Fruit fly (Drosophila melanogaster) S2 (cell line): ENCODE data around the gene Nepl15.

ENCODE experiments used
- CG8478 ChIP-seq: fragments of >200 bp; optimal IDR thresholded peaks from 2 replicates; lab custom pipeline; 2018
- CTCF ChIP-seq, 2 experiments: fragments of >200 bp; optimal IDR thresholded peaks; 2 replicates each; lab custom pipeline; 2018

- TF ChIP-seq CG8478: no peak
- TF ChIP-seq CTCF (optimal IDR thresholded peaks at IDR 0.05; lab: Kevin White, UChicago): peak in 1 of 2 experiments; percentile 3
These were observed 25.0 kb downstream of the Nepl15 start, which contains the start of the genes Dcr-1 and CG6985 for dm6 chr3R:22740930-22741329.
